Worm (Caenorhabditis elegans) whole organism, late embryonic: ENCODE data around the gene coh-1.

Experiments
- K09A11.1 ChIP-seq: sonication (generic microtip); optimal IDR thresholded peaks from 2 replicates; lab custom pipeline; 2017; ENCODE audit warnings: antibody characterized with exemption, mild to moderate bottlenecking, missing genetic modification characterization, missing compliant biosample characterization; ENCODE audit not compliant: insufficient read depth
- T23F11.4 ChIP-seq: fragments of 200-800 bp; sonication (Bioruptor generic); optimal IDR thresholded peaks from 2 replicates; lab custom pipeline; 2018; ENCODE audit warnings: mild to moderate bottlenecking, missing genetic modification characterization, missing compliant biosample characterization
- ama-1 ChIP-seq: fragments of 150-350 bp; optimal IDR thresholded peaks from 2 replicates; lab custom pipeline; 2014
- ceh-14 ChIP-seq: sonication (generic microtip); optimal IDR thresholded peaks from 2 replicates; lab custom pipeline; 2016; ENCODE audit warnings: missing genotype, missing genetic modification characterization, missing compliant biosample characterization
- ceh-19 ChIP-seq: fragments of 200-800 bp; sonication (Bioruptor generic); optimal IDR thresholded peaks from 2 replicates; lab custom pipeline; 2018; ENCODE audit warnings: mild to moderate bottlenecking, missing genetic modification characterization, missing compliant biosample characterization
- ceh-31 ChIP-seq: sonication (generic microtip); optimal IDR thresholded peaks from 2 replicates; lab custom pipeline; 2016; ENCODE audit warnings: missing genetic modification characterization, missing compliant biosample characterization
- ceh-34 ChIP-seq: sonication (generic microtip); optimal IDR thresholded peaks from 2 replicates; lab custom pipeline; 2016; ENCODE audit warnings: mild to moderate bottlenecking, missing genetic modification characterization, missing compliant biosample characterization
- ceh-9 ChIP-seq: sonication (generic microtip); optimal IDR thresholded peaks from 2 replicates; lab custom pipeline; 2016; ENCODE audit warnings: mild to moderate bottlenecking, missing genetic modification characterization, inconsistent platforms, missing compliant biosample characterization
- elt-4 ChIP-seq: sonication (generic microtip); optimal IDR thresholded peaks from 2 replicates; lab custom pipeline; 2016; ENCODE audit warnings: missing genetic modification characterization, missing compliant biosample characterization
- ets-4 ChIP-seq: sonication (generic microtip); optimal IDR thresholded peaks from 2 replicates; lab custom pipeline; 2016; ENCODE audit warnings: missing genetic modification characterization, missing compliant biosample characterization
- fax-1 ChIP-seq: sonication (generic microtip); optimal IDR thresholded peaks from 2 replicates; lab custom pipeline; 2016; ENCODE audit warnings: missing genotype, missing genetic modification characterization, missing compliant biosample characterization
- fkh-10 ChIP-seq: fragments of 150-350 bp; optimal IDR thresholded peaks from 2 replicates; lab custom pipeline; 2014; ENCODE audit warnings: missing biosample characterization, missing genetic modification reagents, missing genetic modification characterization
- gmeb-2 ChIP-seq: sonication (generic microtip); optimal IDR thresholded peaks from 2 replicates; lab custom pipeline; 2016; ENCODE audit warnings: missing genetic modification characterization, inconsistent platforms, missing compliant biosample characterization
- hlh-13 ChIP-seq: fragments of 200-800 bp; sonication (Bioruptor generic); optimal IDR thresholded peaks from 2 replicates; lab custom pipeline; 2018; ENCODE audit warnings: mild to moderate bottlenecking, missing genetic modification characterization, missing compliant biosample characterization
- hlh-15 ChIP-seq: sonication (generic microtip); optimal IDR thresholded peaks from 2 replicates; lab custom pipeline; 2016; ENCODE audit warnings: missing genetic modification characterization, missing compliant biosample characterization
- hlh-30 ChIP-seq: sonication (generic microtip); optimal IDR thresholded peaks from 2 replicates; lab custom pipeline; 2017; ENCODE audit warnings: antibody characterized with exemption, missing genetic modification characterization, missing compliant biosample characterization; ENCODE audit not compliant: insufficient read depth
- hlh-8 ChIP-seq: sonication (generic microtip); optimal IDR thresholded peaks from 2 replicates; lab custom pipeline; 2016; ENCODE audit warnings: missing genotype, missing genetic modification characterization, missing compliant biosample characterization
- lim-6 ChIP-seq: sonication (generic microtip); optimal IDR thresholded peaks from 2 replicates; lab custom pipeline; 2016; ENCODE audit warnings: missing genetic modification characterization, missing compliant biosample characterization
- madf-2 ChIP-seq: sonication (generic microtip); optimal IDR thresholded peaks from 2 replicates; lab custom pipeline; 2017; ENCODE audit warnings: missing genetic modification characterization, missing compliant biosample characterization
- nhr-232 ChIP-seq: sonication (generic microtip); optimal IDR thresholded peaks from 2 replicates; lab custom pipeline; 2016; ENCODE audit warnings: missing genetic modification characterization, missing compliant biosample characterization
- npax-4 ChIP-seq: sonication (generic microtip); optimal IDR thresholded peaks from 2 replicates; lab custom pipeline; 2016; ENCODE audit warnings: missing genetic modification characterization, missing compliant biosample characterization
- odd-2 ChIP-seq: sonication (generic microtip); optimal IDR thresholded peaks from 2 replicates; lab custom pipeline; 2017; ENCODE audit warnings: antibody characterized with exemption, mild to moderate bottlenecking, missing genetic modification characterization, missing compliant biosample characterization
- pqm-1 ChIP-seq: sonication (generic microtip); optimal IDR thresholded peaks from 2 replicates; lab custom pipeline; 2016; ENCODE audit warnings: missing genetic modification characterization, missing compliant biosample characterization
- pros-1 ChIP-seq: fragments of 150-350 bp; optimal IDR thresholded peaks from 2 replicates; lab custom pipeline; 2014; ENCODE audit warnings: missing biosample characterization, missing genetic modification reagents, missing genetic modification characterization
- ref-2 ChIP-seq: sonication (generic microtip); optimal IDR thresholded peaks from 2 replicates; lab custom pipeline; 2016; ENCODE audit warnings: missing genetic modification characterization, missing compliant biosample characterization
- rnt-1 ChIP-seq: sonication (generic microtip); optimal IDR thresholded peaks from 2 replicates; lab custom pipeline; 2016; ENCODE audit warnings: missing genetic modification characterization, missing compliant biosample characterization
- sdc-2 ChIP-seq: sonication (generic microtip); optimal IDR thresholded peaks from 2 replicates; lab custom pipeline; 2016; ENCODE audit warnings: missing genotype, missing genetic modification characterization, missing compliant biosample characterization
- sox-4 ChIP-seq: sonication (generic microtip); optimal IDR thresholded peaks from 2 replicates; lab custom pipeline; 2017; ENCODE audit warnings: mild to moderate bottlenecking, missing genetic modification characterization, inconsistent platforms, missing compliant biosample characterization
- syd-9 ChIP-seq: sonication (generic microtip); optimal IDR thresholded peaks from 2 replicates; lab custom pipeline; 2016; ENCODE audit warnings: mild to moderate bottlenecking, missing genetic modification characterization, moderate library complexity, missing compliant biosample characterization
- tbx-2 ChIP-seq: sonication (generic microtip); optimal IDR thresholded peaks from 2 replicates; lab custom pipeline; 2016; ENCODE audit warnings: missing genetic modification characterization, missing compliant biosample characterization
- ttx-3 ChIP-seq: sonication (generic microtip); optimal IDR thresholded peaks from 2 replicates; lab custom pipeline; 2016; ENCODE audit warnings: missing genetic modification reagents, missing genetic modification characterization, missing compliant biosample characterization
- unc-3 ChIP-seq, 2 experiments: fragments of 200-800 bp in 1 of 2; sonication (Bioruptor generic) in 1 of 2; sonication (generic microtip) in 1 of 2; conservative IDR thresholded peaks in 1 of 2; optimal IDR thresholded peaks in 1 of 2; 2 replicates each; pipeline versions ENCODE4 v1.3.6 to Lab custom; 2016 to 2022; ENCODE audit warnings: missing compliant biosample characterization in 2 of 2, missing genetic modification characterization in 2 of 2, missing genetic modification reagents in 1 of 2
- unc-86 ChIP-seq: sonication (generic microtip); optimal IDR thresholded peaks from 2 replicates; lab custom pipeline; 2016; ENCODE audit warnings: missing genetic modification characterization, missing compliant biosample characterization
- zip-5 ChIP-seq: sonication (generic microtip); optimal IDR thresholded peaks from 2 replicates; lab custom pipeline; 2016; ENCODE audit warnings: missing genetic modification characterization, missing compliant biosample characterization

The coh-1 gene

ce11 chrX:7440102-7440501, 34.7 kb downstream of the coh-1 start:
- no peak for TF ChIP-seq hlh-8 (tag; lab: Kevin White, UChicago)
- no peak for TF ChIP-seq rnt-1 (tag; lab: Kevin White, UChicago)
- TF ChIP-seq gmeb-2 (tag; lab: Kevin White, UChicago) = no peak
- TF ChIP-seq ttx-3 (tag; lab: Kevin White, UChicago) = no peak
- no peak for TF ChIP-seq syd-9 (tag; lab: Kevin White, UChicago)
- TF ChIP-seq ets-4 (tag; lab: Kevin White, UChicago) = no peak
- no peak for TF ChIP-seq ceh-14
- TF ChIP-seq pqm-1 (tag; lab: Kevin White, UChicago) = no peak
- no peak for TF ChIP-seq unc-3 (GFP tag; conservative IDR thresholded peaks at IDR 0.05; lab: Robert Waterston, UW)
- no peak for TF ChIP-seq unc-3 (tag; optimal IDR thresholded peaks at IDR 0.05; lab: Kevin White, UChicago)
- TF ChIP-seq ceh-19 (GFP tag; lab: Kevin White, UChicago) = no peak
- TF ChIP-seq, all 69 proteins: peak for 0

DNA sequence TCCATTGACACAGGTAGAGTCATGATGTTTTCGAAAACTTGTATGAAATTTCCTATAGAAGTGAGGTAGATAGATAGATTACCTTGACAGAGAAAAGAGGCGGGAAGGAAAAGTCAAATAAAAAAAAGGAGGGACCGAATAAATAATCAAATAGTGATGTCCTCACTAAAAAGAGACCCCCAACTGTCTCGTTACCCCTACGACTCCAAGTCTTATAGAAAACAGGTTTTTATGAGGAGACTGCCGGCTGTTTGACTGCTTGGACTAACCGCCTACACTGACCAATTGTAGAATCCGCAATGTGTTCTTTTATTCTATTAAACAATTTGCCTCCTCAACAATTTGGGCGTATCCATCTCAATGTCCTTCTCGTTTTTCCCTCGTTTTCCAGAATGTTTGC, 36.9 kb downstream of the coh-1 start, which contains the start of gene C01C10.2:
Gene C01C10.2, minus strand, starts transcription at position 170 of the 400 bp plus-strand sequence.
- TF ChIP-seq rnt-1 (tag; lab: Kevin White, UChicago) = no peak
- no peak for TF ChIP-seq ceh-31 (tag; lab: Kevin White, UChicago)
- TF ChIP-seq hlh-30 (tag; lab: Kevin White, UChicago) = no peak
- TF ChIP-seq nhr-232 (tag; lab: Kevin White, UChicago) = no peak
- TF ChIP-seq hlh-13 (GFP tag; lab: Kevin White, UChicago) = no peak
- no peak for TF ChIP-seq ceh-34 (tag; lab: Kevin White, UChicago)
- TF ChIP-seq pqm-1 (tag; lab: Kevin White, UChicago) = no peak
- TF ChIP-seq elt-4 (tag; lab: Kevin White, UChicago) = no peak

DNA sequence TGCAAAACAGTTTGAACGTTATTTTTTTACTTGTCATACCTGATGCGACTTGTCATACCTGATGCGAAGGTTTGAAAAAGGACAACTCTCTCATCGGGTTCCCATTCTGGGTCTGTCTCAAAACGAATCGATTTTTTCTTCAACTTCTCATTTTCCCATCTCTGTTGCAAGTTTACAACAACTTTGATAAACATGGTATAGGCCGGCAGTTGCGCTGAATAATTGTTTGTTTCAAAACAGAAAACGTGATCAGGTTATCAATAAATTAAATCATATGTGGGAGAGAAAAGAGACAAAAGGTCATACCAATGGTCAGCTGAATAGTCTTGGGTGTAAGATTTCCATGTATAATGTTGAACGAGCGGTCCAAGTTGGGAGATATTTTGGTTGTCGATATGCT, 37.9 kb downstream of the coh-1 start:
- no peak for TF ChIP-seq unc-3 (GFP tag; conservative IDR thresholded peaks at IDR 0.05; lab: Robert Waterston, UW)
- no peak for TF ChIP-seq unc-3 (tag; optimal IDR thresholded peaks at IDR 0.05; lab: Kevin White, UChicago)
- TF ChIP-seq tbx-2 (tag; lab: Kevin White, UChicago) = no peak
- no peak for TF ChIP-seq fkh-10 (GFP tag; lab: Kevin White, UChicago)
- TF ChIP-seq T23F11.4 = no peak
- TF ChIP-seq unc-86 (tag; lab: Kevin White, UChicago) = no peak
- no peak for TF ChIP-seq ceh-9 (tag; lab: Kevin White, UChicago)
- no peak for TF ChIP-seq ceh-31 (tag; lab: Kevin White, UChicago)
- TF ChIP-seq hlh-15 (tag; lab: Kevin White, UChicago) = no peak
- TF ChIP-seq odd-2 = no peak
- no peak for TF ChIP-seq fax-1
- no peak for TF ChIP-seq ama-1 (lab: Kevin White, UChicago)
- no peak for TF ChIP-seq npax-4
- no peak for TF ChIP-seq sdc-2 (tag; lab: Kevin White, UChicago)
- TF ChIP-seq gmeb-2 (tag; lab: Kevin White, UChicago) = no peak
- no peak for TF ChIP-seq lim-6 (tag; lab: Kevin White, UChicago)

DNA sequence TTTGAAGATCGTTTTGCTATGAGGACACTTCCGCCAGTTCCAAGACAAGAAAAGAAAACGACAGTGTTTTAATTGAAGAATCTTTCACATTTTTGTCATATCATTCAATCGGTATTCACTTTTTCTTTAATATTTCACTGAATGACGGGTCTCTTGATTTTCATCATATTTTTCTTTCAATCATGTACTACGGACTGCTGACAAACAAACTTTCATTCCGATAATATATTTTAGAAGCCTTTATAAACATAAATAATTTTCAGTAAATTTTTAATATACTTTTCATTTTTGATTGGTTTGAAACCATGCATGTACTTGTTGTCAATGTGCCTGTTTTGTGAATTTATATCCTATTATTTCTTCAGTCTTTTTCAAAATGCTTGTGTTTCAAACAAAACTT, 41.5 kb downstream of the coh-1 start, which contains the start of gene clc-5:
Gene clc-5, plus strand, starts transcription at position 301 of the 400 bp plus-strand sequence.
- TF ChIP-seq ceh-14 (no peak), K09A11.1 (tag; lab: Kevin White, UChicago) (no peak), tbx-2 (tag; lab: Kevin White, UChicago) (no peak), ama-1 (lab: Kevin White, UChicago) (no peak), ref-2 (tag; lab: Kevin White, UChicago) (no peak), unc-86 (tag; lab: Kevin White, UChicago) (no peak), syd-9 (tag; lab: Kevin White, UChicago) (no peak), ceh-19 (GFP tag; lab: Kevin White, UChicago) (no peak), ceh-31 (tag; lab: Kevin White, UChicago) (no peak), pros-1 (tag; lab: Kevin White, UChicago) (no peak), hlh-15 (tag; lab: Kevin White, UChicago) (no peak), ttx-3 (tag; lab: Kevin White, UChicago) (no peak), madf-2 (tag; lab: Kevin White, UChicago) (no peak), sox-4 (tag; lab: Kevin White, UChicago) (no peak), zip-5 (tag; lab: Kevin White, UChicago) (no peak)
